Worm (Caenorhabditis elegans) whole organism, midembryonic: ENCODE data around the gene F35H8.1.

ENCODE experiments used
- cog-1 ChIP-seq: sonication (generic microtip); optimal IDR thresholded peaks from 2 replicates; lab custom pipeline; 2016; ENCODE audit warnings: missing genetic modification characterization, missing compliant biosample characterization
- flt-1 ChIP-seq: fragments of 200-800 bp; sonication (Bioruptor generic); IDR thresholded peaks from 2 replicates; pipeline ENCODE4 v1.3.6; 2022; ENCODE audit warnings: missing genetic modification characterization, missing compliant biosample characterization
- klf-2 ChIP-seq: fragments of 200-800 bp; sonication (Bioruptor generic); conservative IDR thresholded peaks from 2 replicates; pipeline ENCODE4 v1.3.6; 2022; ENCODE audit warnings: missing genetic modification reagents, missing genetic modification characterization, missing compliant biosample characterization
- med-1 ChIP-seq: sonication (generic microtip); optimal IDR thresholded peaks from 2 replicates; lab custom pipeline; 2017; ENCODE audit warnings: missing genetic modification characterization, mild to moderate bottlenecking, missing compliant biosample characterization, antibody characterized with exemption, missing genetic modification reagents; ENCODE audit not compliant: insufficient read depth
- tab-1 ChIP-seq: fragments of 200-800 bp; sonication (Bioruptor generic); IDR thresholded peaks from 2 replicates; pipeline ENCODE4 v1.3.6; 2022; ENCODE audit warnings: missing genetic modification characterization, missing compliant biosample characterization
- ztf-29 ChIP-seq: fragments of 200-800 bp; sonication (Bioruptor generic); IDR thresholded peaks from 2 replicates; pipeline ENCODE4 v1.3.6; 2022; ENCODE audit warnings: missing genetic modification reagents, missing genetic modification characterization, missing compliant biosample characterization

DNA sequence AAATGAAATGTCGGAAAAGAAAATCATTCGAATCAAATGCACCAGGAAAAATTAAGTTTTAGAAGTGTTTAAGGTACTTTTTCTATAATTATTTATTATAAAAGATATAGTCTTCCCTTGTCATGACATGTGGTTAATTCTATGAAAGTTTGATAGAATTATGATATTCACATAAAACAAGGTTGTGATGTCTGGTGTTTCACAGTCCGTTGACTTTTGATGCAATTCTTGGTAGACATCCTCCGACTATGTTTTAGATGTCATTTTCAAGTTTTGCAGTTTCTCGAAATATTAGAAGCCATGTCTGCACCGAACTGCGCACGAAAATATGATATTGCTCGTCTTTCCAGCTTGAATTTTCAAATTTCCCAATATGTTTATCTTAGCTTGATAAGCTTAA, 8.7 kb downstream of the F35H8.1 start, which contains the start of gene sra-7:
- no peak for TF ChIP-seq med-1 (GFP tag; lab: Kevin White, UChicago)
- no peak for TF ChIP-seq flt-1 (GFP tag; lab: Robert Waterston, UW)
- TF ChIP-seq ztf-29 (GFP tag; lab: Robert Waterston, UW), result no peak
- TF ChIP-seq cog-1 (tag; lab: Kevin White, UChicago), result no peak
- no peak for TF ChIP-seq tab-1 (GFP tag; lab: Robert Waterston, UW)
- TF ChIP-seq klf-2 (GFP tag; lab: Robert Waterston, UW), result no peak
